Fruit fly (Drosophila melanogaster) Kc167 (cell line): ENCODE data around the gene CG10435.

Experiments used
- Myc ChIP-seq: fragments of >200 bp; optimal IDR thresholded peaks from 2 replicates; lab custom pipeline; 2017; ENCODE audit warnings: missing external identifiers
- h ChIP-seq: fragments of >200 bp; optimal IDR thresholded peaks from 3 replicates; lab custom pipeline; 2018; ENCODE audit warnings: missing external identifiers
- psq ChIP-seq: fragments of >200 bp; optimal IDR thresholded peaks from 2 replicates; lab custom pipeline; 2017; ENCODE audit warnings: missing external identifiers

dm6 chr3R:8029496-8030013 is 16.6 kb upstream of the CG10435 start, which contains the start of gene ImpE3:
- TF ChIP-seq psq (lab: Kevin White, UChicago) (no peak), h (lab: Kevin White, UChicago) (no peak), Myc (lab: Kevin White, UChicago) (no peak)
